Worm (Caenorhabditis elegans): ENCODE data around the gene F59B1.8.

ce11 chrV:3677212-3677611 lies 33.2 kb upstream of the F59B1.8 start:
- TF ChIP-seq ztf-11 (tag; optimal IDR thresholded peaks at IDR 0.05): no peak
- TF ChIP-seq lin-15B (tag; optimal IDR thresholded peaks at IDR 0.05): no peak
- no peak for TF ChIP-seq skn-1 (tag; optimal IDR thresholded peaks at IDR 0.05)
- TF ChIP-seq ama-1 (optimal IDR thresholded peaks at IDR 0.05): no peak
- TF ChIP-seq elt-1 (tag; optimal IDR thresholded peaks at IDR 0.05): no peak
- TF ChIP-seq elt-2 (tag; optimal IDR thresholded peaks at IDR 0.05): no peak
- no peak for TF ChIP-seq nhr-12 (tag; optimal IDR thresholded peaks at IDR 0.05)
- no peak for TF ChIP-seq snpc-4 (tag; optimal IDR thresholded peaks at IDR 0.05)
- no peak for TF ChIP-seq ceh-82 (tag; optimal IDR thresholded peaks at IDR 0.05)
- no peak for TF ChIP-seq ceh-28 (tag; optimal IDR thresholded peaks at IDR 0.05)
- no peak for TF ChIP-seq nhr-28 (tag; optimal IDR thresholded peaks at IDR 0.05)
